Fruit fly (Drosophila melanogaster): ENCODE data around the gene Alms1b.

The Alms1b gene

DNA sequence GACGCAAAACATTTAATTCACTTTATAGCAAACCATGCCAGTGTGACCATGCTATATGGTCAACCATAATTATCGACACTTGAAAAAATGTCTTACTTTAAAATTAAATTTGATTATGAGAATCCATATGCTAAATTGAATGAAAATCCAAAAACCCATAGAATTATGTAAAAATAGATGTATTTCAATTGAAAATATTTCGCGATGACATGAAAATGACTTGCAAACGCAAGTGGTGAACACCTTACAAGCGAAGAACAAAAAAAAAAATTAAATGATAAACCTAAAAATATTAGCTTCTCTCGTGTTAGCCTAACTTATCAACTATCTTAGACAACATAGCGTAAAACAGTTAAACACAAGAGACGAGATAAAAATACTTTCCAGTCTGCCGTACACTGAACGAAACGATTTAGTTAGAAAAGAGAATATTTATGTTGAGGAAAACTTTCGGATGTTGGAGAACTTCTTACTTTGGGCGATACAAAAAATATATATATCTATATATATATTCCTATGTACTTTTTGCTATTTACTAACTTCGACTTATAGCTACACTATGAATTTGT lies 49.2 kb upstream of the Alms1b start (continued):
- TF ChIP-seq inv (GFP tag; IDR thresholded peaks at IDR 0.05; ENCODE audit: partially characterized antibody) (no peak), dmrt99B (tag; optimal IDR thresholded peaks at IDR 0.05) (peak; percentile 59), nmo (GFP tag; optimal IDR thresholded peaks at IDR 0.05) (peak; percentile 58), CG12236 (GFP tag; optimal IDR thresholded peaks at IDR 0.05) (peak; percentile 29), Sox102F (GFP tag; optimal IDR thresholded peaks at IDR 0.05) (peak; percentile 64), CG8089 (GFP tag; optimal IDR thresholded peaks at IDR 0.05) (no peak), BEAF-32 (GFP tag; optimal IDR thresholded peaks at IDR 0.05) (peak; percentile 12), CG6654 (GFP tag; optimal IDR thresholded peaks at IDR 0.05) (peak; percentile 3), CG17186 (GFP tag; optimal IDR thresholded peaks at IDR 0.05) (no peak), CG12071 (GFP tag; optimal IDR thresholded peaks at IDR 0.05) (peak; percentile 17), org-1 (GFP tag; optimal IDR thresholded peaks at IDR 0.05) (peak; percentile 41), zen2 (GFP tag; IDR thresholded peaks at IDR 0.05; ENCODE audit: partially characterized antibody) (no peak), CG18764 (GFP tag; optimal IDR thresholded peaks at IDR 0.05) (peak; percentile 26), schlank (tag; optimal IDR thresholded peaks at IDR 0.05) (no peak), bowl (GFP tag; IDR thresholded peaks at IDR 0.05) (peak; percentile 38; the same call in 1 of the 2 replicates), TFAM (GFP tag; optimal IDR thresholded peaks at IDR 0.05) (no peak), E2f2 (GFP tag; IDR thresholded peaks at IDR 0.05) (peak; percentile 8; the same call in 1 of the 2 replicates), ranshi (GFP tag; IDR thresholded peaks at IDR 0.05) (peak; percentile 66; the same call in 1 of the 2 replicates), CG12744 (GFP tag; optimal IDR thresholded peaks at IDR 0.05) (peak; percentile 41), CG13624 (GFP tag; optimal IDR thresholded peaks at IDR 0.05) (peak; percentile 2), HLH4C (GFP tag; IDR thresholded peaks at IDR 0.05; ENCODE audit: partially characterized antibody) (no peak), CG3281 (GFP tag; optimal IDR thresholded peaks at IDR 0.05) (peak; percentile 50), CG10267 (tag; optimal IDR thresholded peaks at IDR 0.05) (peak; percentile 54), phol (tag; optimal IDR thresholded peaks at IDR 0.05) (peak; percentile 58), CG13894 (tag; optimal IDR thresholded peaks at IDR 0.05) (no peak), pb (GFP tag; optimal IDR thresholded peaks at IDR 0.05) (no peak), Dek (tag; optimal IDR thresholded peaks at IDR 0.05) (peak; percentile 33), Pdp1 (GFP tag; optimal IDR thresholded peaks at IDR 0.05) (peak; percentile 11 to 31), Hmx (GFP tag; optimal IDR thresholded peaks at IDR 0.05) (peak; percentile 43), zfh1 (GFP tag; IDR thresholded peaks at IDR 0.05) (peak; percentile 53; the same call in 1 of the 3 replicates), slp2 (GFP tag; optimal IDR thresholded peaks at IDR 0.05) (peak; percentile 23), CG13123 (GFP tag; optimal IDR thresholded peaks at IDR 0.05) (no peak), Kr (GFP tag; optimal IDR thresholded peaks at IDR 0.05) (no peak), Scr (GFP tag; IDR thresholded peaks at IDR 0.05; ENCODE audit: partially characterized antibody) (no peak), CG17359 (tag; optimal IDR thresholded peaks at IDR 0.05) (peak; percentile 61), Hr51 (GFP tag; optimal IDR thresholded peaks at IDR 0.05) (peak; percentile 45 to 66), D19A (tag; optimal IDR thresholded peaks at IDR 0.05) (peak; percentile 13), Atf6 (GFP tag; IDR thresholded peaks at IDR 0.05) (peak; percentile 69), HmgZ (tag; optimal IDR thresholded peaks at IDR 0.05) (no peak), gcm2 (GFP tag; optimal IDR thresholded peaks at IDR 0.05) (peak; percentile 16), CG3726 (GFP tag; IDR thresholded peaks at IDR 0.05) (no peak), CG2116 (GFP tag; optimal IDR thresholded peaks at IDR 0.05) (peak; percentile 31), CG1024 (GFP tag; IDR thresholded peaks at IDR 0.05) (no peak), CG13775 (GFP tag; optimal IDR thresholded peaks at IDR 0.05) (peak; percentile 45), ash1 (GFP tag; optimal IDR thresholded peaks at IDR 0.05) (no peak), CG10147 (GFP tag; optimal IDR thresholded peaks at IDR 0.05) (peak; percentile 44), Spps (tag; optimal IDR thresholded peaks at IDR 0.05) (no peak), Camta (GFP tag; optimal IDR thresholded peaks at IDR 0.05) (peak; percentile 43), Lhr (GFP tag; optimal IDR thresholded peaks at IDR 0.05) (no peak)
